Worm (Caenorhabditis elegans): ENCODE results near the gene B0496.11.

- TF ChIP-seq unc-62 (GFP tag; optimal IDR thresholded peaks at IDR 0.05 in 1 of 2) (peak in 1 of 2 experiments; percentile 77), unc-62 (tag; optimal IDR thresholded peaks at IDR 0.05) (no peak), hlh-30 (tag; optimal IDR thresholded peaks at IDR 0.05; ENCODE audit: insufficient read depth) (no peak), aly-2 (tag; optimal IDR thresholded peaks at IDR 0.05) (no peak), lin-13 (GFP tag; optimal IDR thresholded peaks at IDR 0.05) (no peak)
These were observed 36.3 kb downstream of the B0496.11 start for ce11 chrIV:7397507-7397906.

Measured in whole organism, L4 larva.